Worm (Caenorhabditis elegans) whole organism, young adult: ENCODE data around the gene his-64.
A peak's percentile ranks its signal among the peaks of the same experiment; 100 is the strongest.

ENCODE experiments used
- B0019.2 ChIP-seq: fragments of 200-800 bp; sonication (Bioruptor generic); conservative IDR thresholded peaks from 2 replicates; pipeline ENCODE4 v1.3.6; 2022; ENCODE audit warnings: missing genetic modification reagents, missing genetic modification characterization, missing compliant biosample characterization
- C06A6.2 ChIP-seq: fragments of 200-800 bp; sonication (Bioruptor generic); conservative IDR thresholded peaks from 2 replicates; pipeline ENCODE4 v1.3.6; 2022; ENCODE audit warnings: missing genetic modification characterization, missing compliant biosample characterization
- C17E4.6 ChIP-seq: fragments of 200-800 bp; sonication (Bioruptor generic); IDR thresholded peaks from 2 replicates; pipeline ENCODE4 v1.3.6; 2022; ENCODE audit warnings: missing genetic modification reagents, missing genetic modification characterization, missing compliant biosample characterization
- F10E7.11 ChIP-seq: sonication (generic microtip); optimal IDR thresholded peaks from 2 replicates; lab custom pipeline; 2017; ENCODE audit warnings: mild to moderate bottlenecking, missing genetic modification characterization, moderate library complexity, missing compliant biosample characterization
- F33H1.4 ChIP-seq: fragments of 200-800 bp; sonication (Bioruptor generic); IDR thresholded peaks from 2 replicates; pipeline ENCODE4 v1.3.6; 2022; ENCODE audit warnings: missing genetic modification reagents, missing genetic modification characterization, missing compliant biosample characterization
- Y53F4B.3 ChIP-seq: fragments of 200-800 bp; sonication (Bioruptor generic); IDR thresholded peaks from 2 replicates; pipeline ENCODE4 v1.3.6; 2022; ENCODE audit warnings: missing genetic modification reagents, missing genetic modification characterization, missing compliant biosample characterization
- Y56A3A.18 ChIP-seq: fragments of 200-800 bp; sonication (Bioruptor generic); IDR thresholded peaks from 2 replicates; pipeline ENCODE4 v1.3.6; 2022; ENCODE audit warnings: missing genetic modification reagents, missing genetic modification characterization, missing compliant biosample characterization
- Y79H2A.3 ChIP-seq: fragments of 200-800 bp; sonication (Bioruptor generic); conservative IDR thresholded peaks from 2 replicates; pipeline ENCODE4 v1.3.6; 2022; ENCODE audit warnings: missing genetic modification reagents, missing genetic modification characterization, missing compliant biosample characterization
- Y95B8A.8 ChIP-seq: fragments of 200-800 bp; sonication (Bioruptor generic); IDR thresholded peaks from 2 replicates; pipeline ENCODE4 v1.3.6; 2022; ENCODE audit warnings: missing genetic modification reagents, missing genetic modification characterization, missing compliant biosample characterization
- akir-1 ChIP-seq: fragments of 200-800 bp; sonication (Bioruptor generic); optimal IDR thresholded peaks from 2 replicates; lab custom pipeline; 2018; ENCODE audit warnings: mild to moderate bottlenecking, missing genetic modification characterization, moderate library complexity, missing compliant biosample characterization
- ama-1 ChIP-seq, 3 experiments: fragments of 150-350 bp in 1 of 3; sonication (generic microtip) in 2 of 3; optimal IDR thresholded peaks; 2 replicates each; lab custom pipeline; 2014 to 2018; ENCODE audit warnings: missing biosample characterization in 2 of 3, missing genetic modification characterization in 2 of 3, missing genetic modification reagents in 2 of 3
- bed-2 ChIP-seq: fragments of 200-800 bp; sonication (Bioruptor generic); IDR thresholded peaks from 2 replicates; pipeline ENCODE4 v1.3.6; 2022; ENCODE audit warnings: missing genetic modification reagents, missing genetic modification characterization, missing compliant biosample characterization
- ccch-3 ChIP-seq: fragments of 200-800 bp; sonication (Bioruptor generic); optimal IDR thresholded peaks from 2 replicates; lab custom pipeline; 2018; ENCODE audit warnings: mild to moderate bottlenecking, missing genetic modification characterization, missing compliant biosample characterization
- ceh-100 ChIP-seq: fragments of 200-800 bp; sonication (Bioruptor generic); IDR thresholded peaks from 2 replicates; pipeline ENCODE4 v1.3.6; 2022; ENCODE audit warnings: missing genetic modification reagents, missing genetic modification characterization, missing compliant biosample characterization
- chd-7 ChIP-seq: sonication (generic microtip); optimal IDR thresholded peaks from 2 replicates; lab custom pipeline; 2016; ENCODE audit warnings: mild to moderate bottlenecking, missing genetic modification characterization, moderate library complexity, missing compliant biosample characterization
- dox-1 ChIP-seq: fragments of 200-800 bp; sonication (Bioruptor generic); IDR thresholded peaks from 2 replicates; pipeline ENCODE4 v1.3.6; 2022; ENCODE audit warnings: missing genetic modification reagents, missing genetic modification characterization, missing compliant biosample characterization
- dpff-1 ChIP-seq: sonication (generic microtip); optimal IDR thresholded peaks from 2 replicates; lab custom pipeline; 2017; ENCODE audit warnings: mild to moderate bottlenecking, missing genetic modification characterization, missing compliant biosample characterization
- dpl-1 ChIP-seq: fragments of 150-350 bp; optimal IDR thresholded peaks from 2 replicates; lab custom pipeline; 2014; ENCODE audit warnings: missing biosample characterization, missing genetic modification reagents, missing genetic modification characterization
- efl-1 ChIP-seq: fragments of 150-350 bp; optimal IDR thresholded peaks from 2 replicates; lab custom pipeline; 2014; ENCODE audit warnings: missing biosample characterization, missing genetic modification reagents, missing genetic modification characterization
- egl-18 ChIP-seq: fragments of 200-800 bp; sonication (Bioruptor generic); IDR thresholded peaks from 2 replicates; pipeline ENCODE4 v1.3.6; 2022; ENCODE audit warnings: missing genetic modification reagents, missing genetic modification characterization, missing compliant biosample characterization
- ekl-4 ChIP-seq: fragments of 200-800 bp; sonication (Bioruptor generic); IDR thresholded peaks from 2 replicates; pipeline ENCODE4 v1.3.6; 2022; ENCODE audit warnings: missing genetic modification reagents, missing genetic modification characterization, missing compliant biosample characterization
- him-1 ChIP-seq: sonication (generic microtip); optimal IDR thresholded peaks from 2 replicates; lab custom pipeline; 2016; ENCODE audit warnings: missing genotype, missing genetic modification reagents, missing genetic modification characterization, missing compliant biosample characterization
- hmg-1.2 ChIP-seq: fragments of 200-800 bp; sonication (Bioruptor generic); IDR thresholded peaks from 2 replicates; pipeline ENCODE4 v1.3.6; 2022; ENCODE audit warnings: missing genetic modification reagents, missing genetic modification characterization, missing compliant biosample characterization
- lin-35 ChIP-seq, 3 experiments: fragments of 150-350 bp in 2 of 3; sonication (generic microtip) in 1 of 3; optimal IDR thresholded peaks; 2 replicates each; lab custom pipeline; 2014 to 2018; ENCODE audit warnings: missing biosample characterization in 3 of 3, missing genetic modification characterization in 3 of 3, missing genetic modification reagents in 3 of 3
- lin-40 ChIP-seq: sonication (generic microtip); optimal IDR thresholded peaks from 2 replicates; lab custom pipeline; 2016; ENCODE audit warnings: missing genetic modification characterization, mild to moderate bottlenecking, missing compliant biosample characterization, missing genotype, missing genetic modification reagents
- lsy-27 ChIP-seq: sonication (generic microtip); optimal IDR thresholded peaks from 2 replicates; lab custom pipeline; 2017; ENCODE audit warnings: missing genetic modification characterization, mild to moderate bottlenecking, missing compliant biosample characterization, antibody characterized with exemption, missing genotype, borderline replicate concordance; ENCODE audit not compliant: insufficient read depth
- madf-10 ChIP-seq: sonication (generic microtip); optimal IDR thresholded peaks from 2 replicates; lab custom pipeline; 2016; ENCODE audit warnings: mild to moderate bottlenecking, missing genetic modification characterization, missing compliant biosample characterization
- madf-8 ChIP-seq: fragments of 200-800 bp; sonication (Bioruptor generic); conservative IDR thresholded peaks from 2 replicates; pipeline ENCODE4 v1.3.6; 2022; ENCODE audit warnings: missing genetic modification reagents, missing genetic modification characterization, missing compliant biosample characterization
- mcd-1 ChIP-seq: fragments of 200-800 bp; sonication (Bioruptor generic); IDR thresholded peaks from 2 replicates; pipeline ENCODE4 v1.3.6; 2022; ENCODE audit warnings: missing genetic modification reagents, missing genetic modification characterization, missing compliant biosample characterization
- mes-4 ChIP-seq: sonication (generic microtip); optimal IDR thresholded peaks from 2 replicates; lab custom pipeline; 2016; ENCODE audit warnings: missing genotype, missing genetic modification characterization, missing compliant biosample characterization
- mxl-1 ChIP-seq: sonication (generic microtip); optimal IDR thresholded peaks from 2 replicates; lab custom pipeline; 2016; ENCODE audit warnings: missing genetic modification characterization, missing compliant biosample characterization
- nfya-2 ChIP-seq: fragments of 200-800 bp; sonication (Bioruptor generic); IDR thresholded peaks from 2 replicates; pipeline ENCODE4 v1.3.6; 2022; ENCODE audit warnings: missing genetic modification reagents, missing genetic modification characterization, missing compliant biosample characterization
- nfyb-1 ChIP-seq: fragments of 200-800 bp; sonication (Bioruptor generic); IDR thresholded peaks from 2 replicates; pipeline ENCODE4 v1.3.6; 2022; ENCODE audit warnings: missing genetic modification reagents, missing genetic modification characterization, missing compliant biosample characterization
- nhr-120 ChIP-seq: fragments of 200-800 bp; sonication (Bioruptor generic); IDR thresholded peaks from 2 replicates; pipeline ENCODE4 v1.3.6; 2022; ENCODE audit warnings: missing genetic modification characterization, missing compliant biosample characterization
- nhr-80 ChIP-seq: sonication (generic microtip); optimal IDR thresholded peaks from 2 replicates; lab custom pipeline; 2016; ENCODE audit warnings: missing genetic modification characterization, missing compliant biosample characterization
- rec-8 ChIP-seq, 2 experiments: sonication (generic microtip); optimal IDR thresholded peaks; 2 replicates each; lab custom pipeline; 2016; ENCODE audit warnings: mild to moderate bottlenecking in 2 of 2, missing genetic modification characterization in 2 of 2, missing genetic modification reagents in 2 of 2, missing genotype in 2 of 2, missing biosample characterization in 1 of 2, missing compliant biosample characterization in 1 of 2, moderate library complexity in 1 of 2
- snpc-1.1 ChIP-seq: sonication (generic microtip); optimal IDR thresholded peaks from 2 replicates; lab custom pipeline; 2017; ENCODE audit warnings: missing genetic modification characterization, mild to moderate bottlenecking, missing compliant biosample characterization, antibody characterized with exemption, moderate library complexity, missing genotype, missing genetic modification reagents; ENCODE audit not compliant: insufficient read depth
- snpc-1.3 ChIP-seq: sonication (generic microtip); optimal IDR thresholded peaks from 2 replicates; lab custom pipeline; 2017; ENCODE audit warnings: missing genetic modification characterization, mild to moderate bottlenecking, missing compliant biosample characterization, antibody characterized with exemption, moderate library complexity, missing genotype, missing genetic modification reagents; ENCODE audit not compliant: insufficient read depth
- snpc-3.4 ChIP-seq: sonication (generic microtip); optimal IDR thresholded peaks from 2 replicates; lab custom pipeline; 2017; ENCODE audit warnings: missing genetic modification characterization, mild to moderate bottlenecking, missing compliant biosample characterization, antibody characterized with exemption, moderate library complexity, missing genotype, missing genetic modification reagents
- snpc-4 ChIP-seq, 5 experiments: fragments of 150-350 bp in 1 of 5; sonication (generic microtip) in 4 of 5; optimal IDR thresholded peaks; 2 replicates each; lab custom pipeline; 2014 to 2018; ENCODE audit warnings: missing genetic modification characterization in 5 of 5, missing biosample characterization in 3 of 5, antibody characterized with exemption in 2 of 5, mild to moderate bottlenecking in 2 of 5, missing compliant biosample characterization in 2 of 5, missing genotype in 2 of 5, moderate library complexity in 2 of 5, missing genetic modification reagents in 1 of 5
- sptf-2 ChIP-seq: fragments of 200-800 bp; sonication (Bioruptor generic); optimal IDR thresholded peaks from 2 replicates; lab custom pipeline; 2018; ENCODE audit warnings: mild to moderate bottlenecking, missing genetic modification characterization, missing compliant biosample characterization
- tlf-1 ChIP-seq: fragments of 200-800 bp; sonication (Bioruptor generic); optimal IDR thresholded peaks from 2 replicates; lab custom pipeline; 2018; ENCODE audit warnings: mild to moderate bottlenecking, missing genetic modification characterization, missing compliant biosample characterization
- unc-62 ChIP-seq: fragments of 150-350 bp; optimal IDR thresholded peaks from 2 replicates; lab custom pipeline; 2014; ENCODE audit warnings: missing biosample characterization, missing genetic modification reagents, missing genetic modification characterization
- xnd-1 ChIP-seq: sonication (generic microtip); optimal IDR thresholded peaks from 2 replicates; lab custom pipeline; 2016; ENCODE audit warnings: missing genotype, missing genetic modification reagents, missing genetic modification characterization, missing compliant biosample characterization
- ztf-25 ChIP-seq: fragments of 200-800 bp; sonication (Bioruptor generic); IDR thresholded peaks from 2 replicates; pipeline ENCODE4 v1.3.6; 2022; ENCODE audit warnings: missing genetic modification reagents, missing genetic modification characterization, missing compliant biosample characterization
- ztf-28 ChIP-seq: fragments of 200-800 bp; sonication (Bioruptor generic); IDR thresholded peaks from 2 replicates; pipeline ENCODE4 v1.3.6; 2022; ENCODE audit warnings: missing genetic modification reagents, missing genetic modification characterization, missing compliant biosample characterization

The his-64 gene

DNA sequence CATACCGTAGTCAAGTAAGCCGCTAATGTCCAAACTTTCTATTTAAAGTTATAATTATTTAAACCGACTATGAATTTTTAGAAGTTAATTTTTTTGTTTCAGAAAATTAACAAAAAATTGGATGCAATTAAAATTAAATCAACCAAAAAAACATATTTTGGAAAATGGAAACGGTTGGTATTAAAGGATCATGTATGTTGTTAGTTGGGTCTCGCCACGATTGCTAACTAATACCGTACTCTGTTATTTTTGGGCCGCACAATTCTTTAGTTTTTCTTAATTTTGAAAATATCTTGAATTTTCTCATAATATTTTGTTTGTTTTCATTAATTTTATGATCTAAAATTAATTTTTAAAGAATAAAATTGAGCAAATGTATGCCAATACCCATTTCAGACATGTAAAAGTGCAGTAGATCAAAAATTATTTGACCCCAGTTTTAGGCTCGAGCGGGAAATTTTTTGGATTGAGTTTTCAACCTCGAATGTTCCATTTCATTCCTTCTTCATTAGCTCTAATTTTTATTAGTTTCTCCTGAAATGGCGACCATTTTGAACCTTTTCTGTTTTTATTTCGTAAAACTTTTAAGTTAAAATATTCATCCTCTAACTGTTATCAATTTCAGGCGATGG, 34.4 kb upstream of the his-64 start, which contains the start of gene cbd-1:
Gene cbd-1 (plus strand): TSS at position 626 of the 632 bp plus-strand sequence.
- peak; percentile 92 for TF ChIP-seq madf-8 (GFP tag; lab: Robert Waterston, UW)
- no peak for TF ChIP-seq nfya-2 (GFP tag; lab: Robert Waterston, UW)
- no peak for TF ChIP-seq sptf-2 (GFP tag; lab: Kevin White, UChicago)
- TF ChIP-seq nfyb-1 (GFP tag; lab: Robert Waterston, UW), result no peak
- TF ChIP-seq ztf-25 (GFP tag; lab: Robert Waterston, UW), result no peak
- TF ChIP-seq unc-62 (GFP tag; lab: Kevin White, UChicago), result no peak
- TF ChIP-seq dpl-1, result peak; percentile 81
- peak; percentile 27; the same call in 1 of the 2 replicates for TF ChIP-seq hmg-1.2 (GFP tag; lab: Robert Waterston, UW)
- TF ChIP-seq xnd-1 (tag; lab: Kevin White, UChicago), result peak; percentile 85
- peak; percentile 75 for TF ChIP-seq snpc-3.4 (tag; lab: Kevin White, UChicago)
- TF ChIP-seq nhr-120, result no peak
- TF ChIP-seq akir-1 (GFP tag; lab: Kevin White, UChicago), result no peak
- no peak for TF ChIP-seq mes-4 (tag; lab: Kevin White, UChicago)
- TF ChIP-seq snpc-4 (GFP tag; optimal IDR thresholded peaks at IDR 0.05; lab: Kevin White, UChicago), result no peak
- TF ChIP-seq snpc-4 (tag; optimal IDR thresholded peaks at IDR 0.05; lab: Kevin White, UChicago), result peak in 1 of 4 experiments; percentile 10
- TF ChIP-seq C17E4.6 (GFP tag; lab: Robert Waterston, UW), result no peak
- TF ChIP-seq Y53F4B.3, result 0 out of 2 replicates have a peak, but pooled peaks have one; percentile 18
- no peak for TF ChIP-seq madf-10 (tag; lab: Kevin White, UChicago)
- no peak for TF ChIP-seq ceh-100 (GFP tag; lab: Robert Waterston, UW)
- no peak for TF ChIP-seq chd-7 (tag; lab: Kevin White, UChicago)
- TF ChIP-seq Y95B8A.8, result 0 out of 2 replicates have a peak, but pooled peaks have one; percentile 57
- no peak for TF ChIP-seq lin-40 (tag; lab: Kevin White, UChicago)
- TF ChIP-seq efl-1 (GFP tag; lab: Kevin White, UChicago), result peak; percentile 96
- TF ChIP-seq lin-35 (GFP tag; optimal IDR thresholded peaks at IDR 0.05; lab: Kevin White, UChicago), result peak in 1 of 3 experiments; percentile 41
- TF ChIP-seq mcd-1, result no peak
- no peak for TF ChIP-seq nhr-80 (tag; lab: Kevin White, UChicago)
- TF ChIP-seq ama-1 (optimal IDR thresholded peaks at IDR 0.05; lab: Kevin White, UChicago), result no peak
- TF ChIP-seq ama-1 (GFP tag; optimal IDR thresholded peaks at IDR 0.05; lab: Kevin White, UChicago), result no peak
- no peak for TF ChIP-seq ztf-28
- TF ChIP-seq Y56A3A.18 (GFP tag; lab: Robert Waterston, UW), result no peak
- TF ChIP-seq C06A6.2 (GFP tag; lab: Robert Waterston, UW), result no peak
- no peak for TF ChIP-seq bed-2 (GFP tag; lab: Robert Waterston, UW)
- no peak for TF ChIP-seq F10E7.11 (tag; lab: Kevin White, UChicago)
- TF ChIP-seq Y79H2A.3 (GFP tag; lab: Robert Waterston, UW), result peak; percentile 70; the same call in 1 of the 2 replicates
- no peak for TF ChIP-seq snpc-1.1 (tag; lab: Kevin White, UChicago)
- TF ChIP-seq dox-1 (GFP tag; lab: Robert Waterston, UW), result no peak
- TF ChIP-seq him-1 (tag; lab: Kevin White, UChicago), result no peak
- TF ChIP-seq mxl-1 (tag; lab: Kevin White, UChicago), result no peak
- TF ChIP-seq dpff-1 (tag; lab: Kevin White, UChicago), result no peak
- TF ChIP-seq snpc-1.3, result no peak
- TF ChIP-seq F33H1.4 (GFP tag; lab: Robert Waterston, UW), result peak; percentile 82
- peak; percentile 26; the same call in 1 of the 2 replicates for TF ChIP-seq B0019.2 (GFP tag; lab: Robert Waterston, UW)
- 0 out of 2 replicates have a peak, but pooled peaks have one; percentile 48 for TF ChIP-seq ekl-4
- TF ChIP-seq lsy-27 (tag; lab: Kevin White, UChicago), result no peak
- no peak for TF ChIP-seq ccch-3
- TF ChIP-seq egl-18 (GFP tag; lab: Robert Waterston, UW), result no peak
- TF ChIP-seq rec-8 (tag; optimal IDR thresholded peaks at IDR 0.05; lab: Kevin White, UChicago), result no peak
- TF ChIP-seq tlf-1 (GFP tag; lab: Kevin White, UChicago), result peak; percentile 73
